Worm (Caenorhabditis elegans) whole organism, midembryonic: Measurements from ENCODE around the gene klo-2.

Experiments used
- flt-1 ChIP-seq: fragments of 200-800 bp; sonication (Bioruptor generic); IDR thresholded peaks from 2 replicates; pipeline ENCODE4 v1.3.6; 2022; ENCODE audit warnings: missing genetic modification characterization, missing compliant biosample characterization
- klf-2 ChIP-seq: fragments of 200-800 bp; sonication (Bioruptor generic); conservative IDR thresholded peaks from 2 replicates; pipeline ENCODE4 v1.3.6; 2022; ENCODE audit warnings: missing genetic modification reagents, missing genetic modification characterization, missing compliant biosample characterization
- ztf-23 ChIP-seq: fragments of 200-800 bp; sonication (Bioruptor generic); IDR thresholded peaks from 2 replicates; pipeline ENCODE4 v1.3.6; 2022; ENCODE audit warnings: missing genetic modification reagents, missing genetic modification characterization, missing compliant biosample characterization

ce11 chrIII:2418981-2419380 is 27.0 kb upstream of the klo-2 start:
- no peak for TF ChIP-seq flt-1 (GFP tag; lab: Robert Waterston, UW)
- TF ChIP-seq ztf-23 = no peak
- no peak for TF ChIP-seq klf-2
